Worm (Caenorhabditis elegans) whole organism, young adult: ENCODE results near the gene F09B12.7.

Experiments
- B0035.1 ChIP-seq: sonication (generic microtip); optimal IDR thresholded peaks from 2 replicates; lab custom pipeline; 2016; ENCODE audit warnings: missing genetic modification characterization, mild to moderate bottlenecking, missing compliant biosample characterization, missing genotype, missing genetic modification reagents
- F22D6.2 ChIP-seq: sonication (generic microtip); optimal IDR thresholded peaks from 2 replicates; lab custom pipeline; 2016; ENCODE audit warnings: mild to moderate bottlenecking, missing genetic modification characterization, missing compliant biosample characterization
- F23B12.7 ChIP-seq: sonication (generic microtip); optimal IDR thresholded peaks from 2 replicates; lab custom pipeline; 2017; ENCODE audit warnings: missing genetic modification characterization, mild to moderate bottlenecking, missing compliant biosample characterization, antibody characterized with exemption, moderate library complexity; ENCODE audit not compliant: insufficient read depth
- F37B4.10 ChIP-seq: fragments of 200-800 bp; sonication (Bioruptor generic); IDR thresholded peaks from 2 replicates; pipeline ENCODE4 v1.3.6; 2022; ENCODE audit warnings: missing genetic modification characterization, missing compliant biosample characterization
- F39B2.1 ChIP-seq: fragments of 200-800 bp; sonication (Bioruptor generic); IDR thresholded peaks from 2 replicates; pipeline ENCODE4 v1.3.6; 2022; ENCODE audit warnings: missing genetic modification reagents, missing genetic modification characterization, missing compliant biosample characterization
- F52B5.7 ChIP-seq: sonication (generic microtip); optimal IDR thresholded peaks from 2 replicates; lab custom pipeline; 2016; ENCODE audit warnings: mild to moderate bottlenecking, missing genetic modification characterization, missing compliant biosample characterization
- Y95B8A.8 ChIP-seq: fragments of 200-800 bp; sonication (Bioruptor generic); IDR thresholded peaks from 2 replicates; pipeline ENCODE4 v1.3.6; 2022; ENCODE audit warnings: missing genetic modification reagents, missing genetic modification characterization, missing compliant biosample characterization
- aptf-2 ChIP-seq: fragments of 200-800 bp; sonication (Bioruptor generic); conservative IDR thresholded peaks from 2 replicates; pipeline ENCODE4 v1.3.6; 2022; ENCODE audit warnings: missing genetic modification reagents, missing genetic modification characterization, missing compliant biosample characterization
- ccch-3 ChIP-seq: fragments of 200-800 bp; sonication (Bioruptor generic); optimal IDR thresholded peaks from 2 replicates; lab custom pipeline; 2018; ENCODE audit warnings: mild to moderate bottlenecking, missing genetic modification characterization, missing compliant biosample characterization
- ceh-58 ChIP-seq: fragments of 200-800 bp; sonication (Bioruptor generic); IDR thresholded peaks from 2 replicates; pipeline ENCODE4 v1.3.6; 2022; ENCODE audit warnings: missing genetic modification characterization, missing compliant biosample characterization
- ceh-79 ChIP-seq: sonication (generic microtip); optimal IDR thresholded peaks from 2 replicates; lab custom pipeline; 2017; ENCODE audit warnings: mild to moderate bottlenecking, missing genetic modification characterization, missing compliant biosample characterization
- ceh-91 ChIP-seq: fragments of 200-800 bp; sonication (Bioruptor generic); IDR thresholded peaks from 2 replicates; pipeline ENCODE4 v1.3.6; 2022; ENCODE audit warnings: missing genetic modification reagents, missing genetic modification characterization, missing compliant biosample characterization
- dpff-1 ChIP-seq: sonication (generic microtip); optimal IDR thresholded peaks from 2 replicates; lab custom pipeline; 2017; ENCODE audit warnings: mild to moderate bottlenecking, missing genetic modification characterization, missing compliant biosample characterization
- efl-1 ChIP-seq: fragments of 150-350 bp; optimal IDR thresholded peaks from 2 replicates; lab custom pipeline; 2014; ENCODE audit warnings: missing biosample characterization, missing genetic modification reagents, missing genetic modification characterization
- ets-4 ChIP-seq: fragments of 200-800 bp; sonication (Bioruptor generic); optimal IDR thresholded peaks from 2 replicates; lab custom pipeline; 2018; ENCODE audit warnings: mild to moderate bottlenecking, missing genetic modification characterization, missing compliant biosample characterization
- fkh-3 ChIP-seq: sonication (generic microtip); optimal IDR thresholded peaks from 2 replicates; lab custom pipeline; 2016; ENCODE audit warnings: mild to moderate bottlenecking, missing genetic modification characterization, missing compliant biosample characterization
- let-607 ChIP-seq, 2 experiments: fragments of 200-800 bp in 1 of 2; sonication (Bioruptor generic) in 1 of 2; sonication (generic microtip) in 1 of 2; optimal IDR thresholded peaks; 2 replicates each; lab custom pipeline; 2016 to 2018; ENCODE audit warnings: mild to moderate bottlenecking in 2 of 2, missing compliant biosample characterization in 2 of 2, missing genetic modification characterization in 2 of 2, moderate library complexity in 2 of 2, missing genotype in 1 of 2
- lir-1 ChIP-seq: fragments of 200-800 bp; sonication (Bioruptor generic); conservative IDR thresholded peaks from 2 replicates; pipeline ENCODE4 v1.3.6; 2022; ENCODE audit warnings: missing genetic modification reagents, missing genetic modification characterization, missing compliant biosample characterization
- madf-6 ChIP-seq: fragments of 200-800 bp; sonication (Bioruptor generic); IDR thresholded peaks from 2 replicates; pipeline ENCODE4 v1.3.6; 2022; ENCODE audit warnings: missing genetic modification reagents, missing genetic modification characterization, missing compliant biosample characterization
- mcd-1 ChIP-seq: fragments of 200-800 bp; sonication (Bioruptor generic); IDR thresholded peaks from 2 replicates; pipeline ENCODE4 v1.3.6; 2022; ENCODE audit warnings: missing genetic modification reagents, missing genetic modification characterization, missing compliant biosample characterization
- mel-28 ChIP-seq: sonication (generic microtip); optimal IDR thresholded peaks from 2 replicates; lab custom pipeline; 2016; ENCODE audit warnings: borderline replicate concordance, mild to moderate bottlenecking, missing genetic modification characterization, missing compliant biosample characterization
- mxl-1 ChIP-seq: sonication (generic microtip); optimal IDR thresholded peaks from 2 replicates; lab custom pipeline; 2016; ENCODE audit warnings: missing genetic modification characterization, missing compliant biosample characterization
- nfya-1 ChIP-seq: sonication (generic microtip); optimal IDR thresholded peaks from 2 replicates; lab custom pipeline; 2017; ENCODE audit warnings: antibody characterized with exemption, missing compliant biosample characterization, missing genetic modification characterization, borderline replicate concordance; ENCODE audit not compliant: insufficient read depth
- nfyb-1 ChIP-seq: fragments of 200-800 bp; sonication (Bioruptor generic); IDR thresholded peaks from 2 replicates; pipeline ENCODE4 v1.3.6; 2022; ENCODE audit warnings: missing genetic modification reagents, missing genetic modification characterization, missing compliant biosample characterization
- snpc-3.4 ChIP-seq: sonication (generic microtip); optimal IDR thresholded peaks from 2 replicates; lab custom pipeline; 2017; ENCODE audit warnings: missing genetic modification characterization, mild to moderate bottlenecking, missing compliant biosample characterization, antibody characterized with exemption, moderate library complexity, missing genotype, missing genetic modification reagents
- snpc-4 ChIP-seq, 5 experiments: fragments of 150-350 bp in 1 of 5; sonication (generic microtip) in 4 of 5; optimal IDR thresholded peaks; 2 replicates each; lab custom pipeline; 2014 to 2018; ENCODE audit warnings: missing genetic modification characterization in 5 of 5, missing biosample characterization in 3 of 5, antibody characterized with exemption in 2 of 5, mild to moderate bottlenecking in 2 of 5, missing compliant biosample characterization in 2 of 5, missing genotype in 2 of 5, moderate library complexity in 2 of 5, missing genetic modification reagents in 1 of 5
- sptf-2 ChIP-seq: fragments of 200-800 bp; sonication (Bioruptor generic); optimal IDR thresholded peaks from 2 replicates; lab custom pipeline; 2018; ENCODE audit warnings: mild to moderate bottlenecking, missing genetic modification characterization, missing compliant biosample characterization
- tbx-9 ChIP-seq: sonication (generic microtip); optimal IDR thresholded peaks from 2 replicates; lab custom pipeline; 2016; ENCODE audit warnings: borderline replicate concordance, missing genetic modification characterization, inconsistent platforms, missing compliant biosample characterization
- zfh-2 ChIP-seq: fragments of 200-800 bp; sonication (Bioruptor generic); conservative IDR thresholded peaks from 2 replicates; pipeline ENCODE4 v1.3.6; 2022; ENCODE audit warnings: missing genetic modification reagents, missing genetic modification characterization, missing compliant biosample characterization
- zim-3 ChIP-seq: sonication (generic microtip); optimal IDR thresholded peaks from 2 replicates; lab custom pipeline; 2017; ENCODE audit warnings: mild to moderate bottlenecking, missing genetic modification characterization, moderate library complexity, missing compliant biosample characterization
- ztf-22 ChIP-seq: fragments of 200-800 bp; sonication (Bioruptor generic); optimal IDR thresholded peaks from 2 replicates; lab custom pipeline; 2018; ENCODE audit warnings: mild to moderate bottlenecking, missing genetic modification characterization, moderate library complexity, missing compliant biosample characterization
- ztf-25 ChIP-seq: fragments of 200-800 bp; sonication (Bioruptor generic); IDR thresholded peaks from 2 replicates; pipeline ENCODE4 v1.3.6; 2022; ENCODE audit warnings: missing genetic modification reagents, missing genetic modification characterization, missing compliant biosample characterization
- ztf-26 ChIP-seq: sonication (generic microtip); optimal IDR thresholded peaks from 2 replicates; lab custom pipeline; 2017; ENCODE audit warnings: missing genetic modification characterization, missing compliant biosample characterization
- ztf-6 ChIP-seq: fragments of 200-800 bp; sonication (Bioruptor generic); IDR thresholded peaks from 2 replicates; pipeline ENCODE4 v1.3.6; 2022; ENCODE audit warnings: missing genetic modification reagents, missing genetic modification characterization, missing compliant biosample characterization

F09B12.7 gene

DNA sequence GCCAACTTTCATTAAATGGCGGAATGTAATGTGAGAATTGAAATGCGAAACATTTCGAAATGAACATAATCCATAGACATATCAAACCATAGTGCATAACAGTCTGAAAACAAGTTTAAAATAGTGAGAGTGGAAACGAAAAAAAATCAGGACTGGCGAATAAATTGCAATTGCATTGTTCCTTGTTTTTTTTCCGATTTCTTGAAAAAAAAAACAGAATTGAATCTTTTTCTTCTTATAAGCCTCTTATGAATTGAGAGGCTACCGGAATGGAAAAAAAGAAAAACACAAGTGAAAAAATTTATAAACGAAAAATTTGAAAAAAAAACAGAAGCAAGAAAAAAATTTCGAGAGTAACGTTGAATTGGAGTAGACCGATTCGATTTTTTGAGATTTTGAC is 21.6 kb upstream of the F09B12.7 start, which contains the start of gene R07D5.2:
Gene R07D5.2 (minus strand): TSS at position 101 of the 400 bp plus-strand sequence.
- no peak for TF ChIP-seq F52B5.7 (tag; lab: Kevin White, UChicago)
- no peak for TF ChIP-seq snpc-3.4 (tag; lab: Kevin White, UChicago)
- TF ChIP-seq sptf-2 (GFP tag; lab: Kevin White, UChicago): no peak
- TF ChIP-seq nfyb-1 (GFP tag; lab: Robert Waterston, UW): no peak
- no peak for TF ChIP-seq ztf-6 (GFP tag; lab: Robert Waterston, UW)
- TF ChIP-seq mxl-1: no peak
- TF ChIP-seq, all 124 proteins: peak for 0

- TF ChIP-seq efl-1 (GFP tag; lab: Kevin White, UChicago) (no peak), zim-3 (tag; lab: Kevin White, UChicago) (no peak), mel-28 (no peak), dpff-1 (tag; lab: Kevin White, UChicago) (no peak), fkh-3 (tag; lab: Kevin White, UChicago) (no peak), ztf-25 (GFP tag; lab: Robert Waterston, UW) (no peak), madf-6 (GFP tag; lab: Robert Waterston, UW) (no peak), B0035.1 (tag; lab: Kevin White, UChicago) (no peak), Y95B8A.8 (GFP tag; lab: Robert Waterston, UW) (no peak), lir-1 (GFP tag; lab: Robert Waterston, UW) (no peak), ztf-22 (GFP tag; lab: Kevin White, UChicago) (no peak), tbx-9 (tag; lab: Kevin White, UChicago) (no peak), ccch-3 (GFP tag; lab: Kevin White, UChicago) (no peak), let-607 (tag; optimal IDR thresholded peaks at IDR 0.05; lab: Kevin White, UChicago) (no peak), F22D6.2 (no peak), aptf-2 (GFP tag; lab: Robert Waterston, UW) (no peak)
- TF ChIP-seq, all 124 proteins: peak for 0
Observed at ce11 chrX:15115748-15116147, 20.9 kb upstream of the F09B12.7 start.

- no peak for TF ChIP-seq mcd-1 (GFP tag; lab: Robert Waterston, UW)
- TF ChIP-seq ceh-58 (GFP tag; lab: Robert Waterston, UW): 0 out of 2 replicates have a peak, but pooled peaks have one; percentile 41
- 0 out of 2 replicates have a peak, but pooled peaks have one; percentile 32 for TF ChIP-seq ztf-25 (GFP tag; lab: Robert Waterston, UW)
- TF ChIP-seq snpc-4 (GFP tag; optimal IDR thresholded peaks at IDR 0.05; lab: Kevin White, UChicago): no peak
- TF ChIP-seq snpc-4 (tag; optimal IDR thresholded peaks at IDR 0.05; lab: Kevin White, UChicago): peak in 2 of 4 experiments; percentile 34 to 71
Observed at ce11 chrX:15112172-15112571, 17.3 kb upstream of the F09B12.7 start.

DNA sequence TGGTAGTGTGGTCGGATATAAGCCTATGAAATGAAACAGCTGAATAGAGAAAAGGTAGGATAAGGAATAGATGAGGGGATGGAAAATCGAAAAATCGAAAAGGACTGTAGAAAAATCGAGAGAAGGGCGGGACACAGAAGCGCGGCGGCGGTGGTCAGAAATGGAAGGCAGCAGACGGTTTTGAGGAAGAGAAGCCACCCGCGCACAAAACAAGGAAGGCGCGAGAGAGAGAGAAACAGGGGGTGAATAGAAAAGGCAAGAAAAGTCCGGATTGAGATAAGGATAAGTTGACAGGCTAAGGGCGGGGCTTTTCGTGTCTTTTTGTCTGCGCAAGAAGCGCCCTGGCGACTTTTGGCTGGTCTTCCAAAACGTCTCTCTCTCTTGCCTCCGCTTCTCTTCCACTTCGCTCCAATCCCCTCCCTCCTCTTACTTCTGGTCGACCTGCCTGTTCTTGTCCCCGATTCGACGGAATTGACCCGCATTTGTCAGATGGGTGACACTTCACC is 12.9 kb upstream of the F09B12.7 start, which contains the start of gene mlt-9:
Gene mlt-9 (minus strand): TSS at position 51 of the 506 bp plus-strand sequence.
- TF ChIP-seq F39B2.1 (GFP tag; lab: Robert Waterston, UW) (no peak), ets-4 (GFP tag; lab: Kevin White, UChicago) (no peak), zfh-2 (peak; percentile 77)
- TF ChIP-seq, all 124 proteins: peak for 1

DNA sequence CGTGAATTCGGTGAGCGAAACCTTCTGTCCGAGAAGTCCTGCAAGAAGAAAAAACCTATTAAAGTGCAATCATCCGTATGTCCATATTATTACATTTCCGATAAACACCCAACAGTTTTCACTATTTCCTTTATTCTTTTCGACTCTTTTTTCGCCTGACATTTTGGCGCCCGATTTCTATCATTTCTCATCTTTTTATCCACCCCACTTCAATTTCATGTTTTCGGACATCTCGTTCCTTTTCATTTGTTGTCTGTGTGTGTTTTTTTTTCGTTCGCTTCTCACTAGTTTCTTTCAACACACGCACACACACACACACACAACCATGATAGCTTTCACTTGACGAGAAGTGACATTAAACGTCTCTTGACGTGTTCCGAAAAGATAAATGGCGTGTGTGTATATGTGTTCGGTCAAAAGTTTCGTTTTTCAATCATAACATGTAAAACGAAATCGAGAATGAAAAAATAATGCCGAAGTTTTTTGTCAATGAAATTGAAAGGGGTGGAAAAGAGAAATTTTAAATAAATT is 10.2 kb upstream of the F09B12.7 start:
- TF ChIP-seq F52B5.7 (tag; lab: Kevin White, UChicago) (no peak), F23B12.7 (tag; lab: Kevin White, UChicago) (no peak), ceh-91 (no peak), ztf-26 (tag; lab: Kevin White, UChicago) (no peak), mxl-1 (no peak), Y95B8A.8 (GFP tag; lab: Robert Waterston, UW) (no peak), ceh-79 (tag; lab: Kevin White, UChicago) (no peak), efl-1 (GFP tag; lab: Kevin White, UChicago) (no peak), F37B4.10 (GFP tag; lab: Robert Waterston, UW) (no peak), nfya-1 (no peak)
- TF ChIP-seq, all 124 proteins: peak for 0
